Fruit fly (Drosophila melanogaster): ENCODE results near the gene sty.
A peak's percentile ranks its signal among the peaks of the same experiment; 100 is the strongest.

Gene sty

DNA sequence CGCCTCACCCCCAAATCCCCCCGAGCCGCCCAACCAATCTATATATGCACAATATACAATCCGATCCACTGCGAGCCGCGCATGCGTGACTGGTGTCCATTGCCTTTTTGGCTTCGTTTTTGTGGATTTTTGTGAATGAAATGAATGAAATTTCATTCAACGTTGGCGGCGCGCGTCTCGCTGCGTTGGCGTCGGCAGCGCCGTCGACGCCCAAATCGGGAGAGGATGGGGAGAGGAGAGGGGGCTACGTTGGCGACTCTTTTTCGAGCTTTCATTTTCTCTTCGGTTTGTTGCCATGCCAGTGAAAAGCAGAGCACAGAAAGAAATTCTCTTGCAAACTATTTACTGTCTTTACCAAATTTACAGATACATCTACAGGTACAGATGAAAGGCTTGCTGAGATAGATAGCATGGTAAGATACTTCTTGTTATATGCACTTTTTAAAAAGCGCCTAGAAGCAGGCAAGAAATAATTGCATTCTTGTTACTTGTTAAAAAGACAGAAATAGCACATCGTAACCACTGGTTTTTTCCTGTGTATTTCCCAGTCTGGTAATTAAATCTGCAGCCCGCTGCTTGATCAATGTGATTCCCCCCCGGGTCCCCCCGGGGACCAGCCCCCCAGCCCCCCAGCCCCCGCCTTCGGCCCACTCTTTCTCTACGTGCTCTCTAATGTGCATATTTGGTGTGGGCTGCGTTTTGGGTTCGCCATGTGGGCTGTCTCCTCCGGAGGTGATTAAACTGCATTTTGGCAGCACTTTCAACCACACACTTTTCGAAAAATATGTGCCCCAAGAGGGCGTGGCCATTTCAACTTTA, 44.3 kb downstream of the sty start (continued):
- TF ChIP-seq bsh (GFP tag; optimal IDR thresholded peaks at IDR 0.05) (peak in 1 of 2 experiments; percentile 65), CG14441 (GFP tag; IDR thresholded peaks at IDR 0.05) (peak; percentile 21; the same call in 1 of the 2 replicates), hth (optimal IDR thresholded peaks at IDR 0.05) (no peak), gcm (GFP tag; optimal IDR thresholded peaks at IDR 0.05) (peak; percentile 14), otp (GFP tag; IDR thresholded peaks at IDR 0.05) (no peak), tgo (GFP tag; IDR thresholded peaks at IDR 0.05) (peak; percentile 45; the same call in 2 of the 3 replicates), CG7839 (tag; optimal IDR thresholded peaks at IDR 0.05) (peak; percentile 56), CG8281 (tag; optimal IDR thresholded peaks at IDR 0.05) (peak; percentile 17), MBD-R2 (GFP tag; IDR thresholded peaks at IDR 0.05) (no peak), CG30403 (GFP tag; optimal IDR thresholded peaks at IDR 0.05) (no peak), ssp (GFP tag; IDR thresholded peaks at IDR 0.05) (peak; percentile 57), Asciz (GFP tag; optimal IDR thresholded peaks at IDR 0.05) (peak; percentile 62), psq (GFP tag; optimal IDR thresholded peaks at IDR 0.05) (no peak), BEAF-32 (GFP tag; optimal IDR thresholded peaks at IDR 0.05) (no peak), sr (GFP tag; IDR thresholded peaks at IDR 0.05) (peak; percentile 97), lab (GFP tag; optimal IDR thresholded peaks at IDR 0.05) (peak; percentile 37), CrebB (tag; optimal IDR thresholded peaks at IDR 0.05) (no peak), Dip2 (GFP tag; IDR thresholded peaks at IDR 0.05) (no peak), chif (GFP tag; optimal IDR thresholded peaks at IDR 0.05) (peak in 1 of 2 experiments; percentile 38), ranshi (GFP tag; IDR thresholded peaks at IDR 0.05) (0 out of 2 replicates have a peak, but pooled peaks have one; percentile 32), Ptx1 (GFP tag; IDR thresholded peaks at IDR 0.05) (peak; percentile 60; the same call in 1 of the 2 replicates), sens (GFP tag) (peak; percentile 89), CG17359 (tag; optimal IDR thresholded peaks at IDR 0.05) (peak; percentile 55), CG11695 (GFP tag; IDR thresholded peaks at IDR 0.05) (0 out of 3 replicates have a peak, but pooled peaks have one; percentile 30), CG5953 (GFP tag; IDR thresholded peaks at IDR 0.05) (0 out of 2 replicates have a peak, but pooled peaks have one; percentile 39), CG17328 (GFP tag; IDR thresholded peaks at IDR 0.05) (peak; percentile 29), hbn (GFP tag; IDR thresholded peaks at IDR 0.05; ENCODE audit: partially characterized antibody) (peak; percentile 23; the same call in 1 of the 2 replicates), CG10654 (GFP tag; optimal IDR thresholded peaks at IDR 0.05) (peak; percentile 19), CG3163 (GFP tag; optimal IDR thresholded peaks at IDR 0.05) (peak; percentile 54), CG12659 (GFP tag; optimal IDR thresholded peaks at IDR 0.05) (peak; percentile 36), CG14710 (tag; optimal IDR thresholded peaks at IDR 0.05) (peak; percentile 46), Sox102F (GFP tag; optimal IDR thresholded peaks at IDR 0.05) (peak; percentile 80), lmd (GFP tag; IDR thresholded peaks at IDR 0.05) (peak; percentile 51; the same call in 1 of the 2 replicates), en (GFP tag; optimal IDR thresholded peaks at IDR 0.05) (no peak), ci (GFP tag; IDR thresholded peaks at IDR 0.05) (peak; percentile 77), vfl (GFP tag; optimal IDR thresholded peaks at IDR 0.05) (no peak), Hsf (GFP tag; optimal IDR thresholded peaks at IDR 0.05) (peak; percentile 20), pros (GFP tag; optimal IDR thresholded peaks at IDR 0.05) (no peak), CG15269 (tag; optimal IDR thresholded peaks at IDR 0.05) (peak; percentile 23), NC2α (GFP tag; optimal IDR thresholded peaks at IDR 0.05) (no peak), dimm (GFP tag; IDR thresholded peaks at IDR 0.05) (no peak), Ssrp (tag; optimal IDR thresholded peaks at IDR 0.05) (peak; percentile 61), CG12219 (GFP tag; optimal IDR thresholded peaks at IDR 0.05) (peak; percentile 12), jing (GFP tag; optimal IDR thresholded peaks at IDR 0.05) (peak; percentile 37), CG13424 (tag; optimal IDR thresholded peaks at IDR 0.05) (peak; percentile 62), nmo (GFP tag; optimal IDR thresholded peaks at IDR 0.05) (peak; percentile 60), Bgb (GFP tag; IDR thresholded peaks at IDR 0.05; ENCODE audit: partially characterized antibody) (no peak), sug (tag; optimal IDR thresholded peaks at IDR 0.05) (peak; percentile 0)
